Worm (Caenorhabditis elegans) whole organism, L4 larva: ENCODE data around the gene ttr-18.

Source experiments
- D1046.2 ChIP-seq: fragments of 200-800 bp; sonication (Bioruptor generic); IDR thresholded peaks from 2 replicates; pipeline ENCODE4 v1.3.6; 2022; ENCODE audit warnings: missing genetic modification characterization, missing compliant biosample characterization
- F44E2.7 ChIP-seq: fragments of 200-800 bp; sonication (Bioruptor generic); IDR thresholded peaks from 2 replicates; pipeline ENCODE4 v2.1.2; 2022; ENCODE audit warnings: missing genetic modification characterization, missing compliant biosample characterization
- T20F7.1 ChIP-seq: fragments of 200-800 bp; sonication (Bioruptor generic); optimal IDR thresholded peaks from 2 replicates; lab custom pipeline; 2018; ENCODE audit warnings: mild to moderate bottlenecking, missing genetic modification characterization, missing compliant biosample characterization
- Y48G9A.11 ChIP-seq: fragments of 200-800 bp; sonication (Bioruptor generic); IDR thresholded peaks from 2 replicates; pipeline ENCODE4 v1.3.6; 2022; ENCODE audit warnings: missing genetic modification reagents, missing genetic modification characterization, missing compliant biosample characterization
- aha-1 ChIP-seq: fragments of 150-350 bp; peaks from one replicate; lab custom pipeline; 2014; ENCODE audit warnings: missing biosample characterization, missing genetic modification characterization
- aly-2 ChIP-seq: sonication (generic microtip); optimal IDR thresholded peaks from 2 replicates; lab custom pipeline; 2018; ENCODE audit warnings: missing biosample characterization, missing genetic modification characterization
- ceh-28 ChIP-seq: fragments of 150-350 bp; optimal IDR thresholded peaks from 2 replicates; lab custom pipeline; 2014; ENCODE audit warnings: missing biosample characterization, missing genetic modification reagents, missing genetic modification characterization
- ceh-32 ChIP-seq: sonication (generic microtip); optimal IDR thresholded peaks from 2 replicates; lab custom pipeline; 2016; ENCODE audit warnings: mild to moderate bottlenecking, missing genetic modification characterization, missing compliant biosample characterization; ENCODE audit not compliant: poor library complexity
- ceh-44 ChIP-seq: fragments of 200-800 bp; sonication (Bioruptor generic); IDR thresholded peaks from 2 replicates; pipeline ENCODE4 v1.3.6; 2022; ENCODE audit warnings: missing genetic modification reagents, missing genetic modification characterization, missing compliant biosample characterization
- ceh-82 ChIP-seq: sonication (generic microtip); optimal IDR thresholded peaks from 2 replicates; lab custom pipeline; 2017; ENCODE audit warnings: missing biosample characterization, missing genetic modification characterization
- daf-19 ChIP-seq: fragments of 200-800 bp; sonication (Bioruptor generic); conservative IDR thresholded peaks from 2 replicates; pipeline ENCODE4 v1.3.6; 2022; ENCODE audit warnings: missing genetic modification characterization, missing compliant biosample characterization
- dmd-6 ChIP-seq: fragments of 200-800 bp; sonication (Bioruptor generic); IDR thresholded peaks from 2 replicates; pipeline ENCODE4 v1.3.6; 2022; ENCODE audit warnings: missing genetic modification reagents, missing genetic modification characterization, missing compliant biosample characterization
- dmd-8 ChIP-seq: fragments of 200-800 bp; sonication (Bioruptor generic); IDR thresholded peaks from 2 replicates; pipeline ENCODE4 v1.3.6; 2022; ENCODE audit warnings: missing genetic modification characterization, missing compliant biosample characterization
- dmd-9 ChIP-seq: fragments of 200-800 bp; sonication (Bioruptor generic); IDR thresholded peaks from 2 replicates; pipeline ENCODE4 v1.3.6; 2022; ENCODE audit warnings: missing genetic modification reagents, missing genetic modification characterization, missing compliant biosample characterization
- duxl-1 ChIP-seq: sonication (generic microtip); optimal IDR thresholded peaks from 2 replicates; lab custom pipeline; 2016; ENCODE audit warnings: mild to moderate bottlenecking, missing genetic modification characterization, moderate library complexity, missing compliant biosample characterization; ENCODE audit not compliant: poor library complexity
- dve-1 ChIP-seq: sonication (generic microtip); optimal IDR thresholded peaks from 2 replicates; lab custom pipeline; 2017; ENCODE audit warnings: antibody characterized with exemption, mild to moderate bottlenecking, missing genetic modification characterization, missing compliant biosample characterization; ENCODE audit not compliant: insufficient read depth
- fkh-10 ChIP-seq: fragments of 150-350 bp; optimal IDR thresholded peaks from 2 replicates; lab custom pipeline; 2014; ENCODE audit warnings: missing biosample characterization, missing genetic modification reagents, missing genetic modification characterization
- fos-1 ChIP-seq: fragments of 150-350 bp; optimal IDR thresholded peaks from 2 replicates; lab custom pipeline; 2014; ENCODE audit warnings: missing biosample characterization, missing genetic modification characterization
- hlh-11 ChIP-seq: fragments of 200-800 bp; sonication (Bioruptor generic); optimal IDR thresholded peaks from 2 replicates; lab custom pipeline; 2018; ENCODE audit warnings: mild to moderate bottlenecking, missing genetic modification characterization, missing compliant biosample characterization
- hlh-30 ChIP-seq: sonication (generic microtip); optimal IDR thresholded peaks from 2 replicates; lab custom pipeline; 2017; ENCODE audit warnings: antibody characterized with exemption, mild to moderate bottlenecking, missing genetic modification characterization, missing compliant biosample characterization; ENCODE audit not compliant: insufficient read depth
- hmg-1.1 ChIP-seq: fragments of 200-800 bp; sonication (Bioruptor generic); IDR thresholded peaks from 2 replicates; pipeline ENCODE4 v1.3.6; 2022; ENCODE audit warnings: missing genetic modification reagents, missing genetic modification characterization, missing compliant biosample characterization
- lin-1 ChIP-seq: fragments of 200-800 bp; sonication (Bioruptor generic); IDR thresholded peaks from 2 replicates; pipeline ENCODE4 v1.3.6; 2022; ENCODE audit warnings: missing genetic modification reagents, missing genetic modification characterization, missing compliant biosample characterization
- lin-29 ChIP-seq: fragments of 200-800 bp; sonication (Bioruptor generic); IDR thresholded peaks from 2 replicates; pipeline ENCODE4 v1.3.6; 2022; ENCODE audit warnings: missing genetic modification reagents, missing genetic modification characterization, missing compliant biosample characterization
- lin-38 ChIP-seq: fragments of 200-800 bp; sonication (Bioruptor generic); IDR thresholded peaks from 2 replicates; pipeline ENCODE4 v1.3.6; 2022; ENCODE audit warnings: missing genetic modification reagents, missing genetic modification characterization, missing compliant biosample characterization
- lir-3 ChIP-seq: sonication (generic microtip); optimal IDR thresholded peaks from 2 replicates; lab custom pipeline; 2016; ENCODE audit warnings: mild to moderate bottlenecking, missing genetic modification characterization, missing compliant biosample characterization
- lsy-2 ChIP-seq, 2 experiments: fragments of 150-350 bp in 1 of 2; sonication (generic microtip) in 1 of 2; optimal IDR thresholded peaks; 2 replicates each; lab custom pipeline; 2014 to 2017; ENCODE audit warnings: missing biosample characterization in 2 of 2, missing genetic modification characterization in 2 of 2
- mdt-29 ChIP-seq: fragments of 200-800 bp; sonication (Bioruptor generic); IDR thresholded peaks from 2 replicates; pipeline ENCODE4 v1.3.6; 2022; ENCODE audit warnings: missing genetic modification reagents, missing genetic modification characterization, missing compliant biosample characterization
- mep-1 ChIP-seq: fragments of 150-350 bp; sonication (generic microtip); optimal IDR thresholded peaks from 3 replicates; lab custom pipeline; 2014; ENCODE audit warnings: missing biosample characterization, missing genetic modification characterization
- mes-2 ChIP-seq: sonication (generic microtip); optimal IDR thresholded peaks from 2 replicates; lab custom pipeline; 2016; ENCODE audit warnings: missing genotype, mild to moderate bottlenecking, missing genetic modification characterization, missing compliant biosample characterization; ENCODE audit not compliant: poor library complexity, severe bottlenecking
- mxl-2 ChIP-seq: fragments of 200-800 bp; sonication (Bioruptor generic); conservative IDR thresholded peaks from 2 replicates; pipeline ENCODE4 v1.3.6; 2022; ENCODE audit warnings: missing genetic modification reagents, missing genetic modification characterization, missing compliant biosample characterization
- nhr-10 ChIP-seq: fragments of 150-350 bp; optimal IDR thresholded peaks from 2 replicates; lab custom pipeline; 2014; ENCODE audit warnings: missing biosample characterization, missing genetic modification characterization
- nhr-102 ChIP-seq: sonication (generic microtip); optimal IDR thresholded peaks from 2 replicates; lab custom pipeline; 2016; ENCODE audit warnings: mild to moderate bottlenecking, missing genetic modification characterization, moderate library complexity, missing compliant biosample characterization
- nhr-42 ChIP-seq: fragments of 200-800 bp; sonication (Bioruptor generic); IDR thresholded peaks from 2 replicates; pipeline ENCODE4 v1.3.6; 2022; ENCODE audit warnings: missing genetic modification characterization, missing compliant biosample characterization
- nhr-77 ChIP-seq: fragments of 150-350 bp; optimal IDR thresholded peaks from 2 replicates; lab custom pipeline; 2014; ENCODE audit warnings: missing biosample characterization, missing genetic modification characterization
- sdz-12 ChIP-seq: fragments of 200-800 bp; sonication (Bioruptor generic); optimal IDR thresholded peaks from 2 replicates; lab custom pipeline; 2018; ENCODE audit warnings: mild to moderate bottlenecking, missing genetic modification characterization, missing compliant biosample characterization
- set-16 ChIP-seq: fragments of 200-800 bp; sonication (Bioruptor generic); IDR thresholded peaks from 2 replicates; pipeline ENCODE4 v1.3.6; 2022; ENCODE audit warnings: missing genetic modification reagents, missing genetic modification characterization, missing compliant biosample characterization
- snpc-4 ChIP-seq: fragments of 150-350 bp; optimal IDR thresholded peaks from 2 replicates; lab custom pipeline; 2014; ENCODE audit warnings: missing biosample characterization, missing genetic modification characterization
- unc-130 ChIP-seq: sonication (generic microtip); optimal IDR thresholded peaks from 2 replicates; lab custom pipeline; 2016; ENCODE audit warnings: missing genetic modification reagents, missing genetic modification characterization, missing compliant biosample characterization
- unc-62 ChIP-seq, 3 experiments: fragments of 150-350 bp in 1 of 3; sonication (generic microtip); optimal IDR thresholded peaks in 2 of 3; peaks in 1 of 3; 1 replicate in 1 of 3; 2 replicates in 2 of 3; lab custom pipeline; 2014 to 2017; ENCODE audit warnings: missing biosample characterization in 3 of 3, missing genetic modification characterization in 3 of 3, missing genetic modification reagents in 3 of 3, missing genotype in 1 of 3
- zfp-2 ChIP-seq: sonication (generic microtip); optimal IDR thresholded peaks from 2 replicates; lab custom pipeline; 2016; ENCODE audit warnings: mild to moderate bottlenecking, missing genetic modification characterization, missing compliant biosample characterization
- zfp-3 ChIP-seq: fragments of 200-800 bp; sonication (Bioruptor generic); conservative IDR thresholded peaks from 2 replicates; pipeline ENCODE4 v1.3.6; 2022; ENCODE audit warnings: missing genetic modification reagents, missing genetic modification characterization, missing compliant biosample characterization
- zip-11 ChIP-seq: fragments of 200-800 bp; sonication (Bioruptor generic); IDR thresholded peaks from 2 replicates; pipeline ENCODE4 v1.3.6; 2022; ENCODE audit warnings: missing genetic modification characterization, missing compliant biosample characterization
- ztf-11 ChIP-seq: fragments of 150-350 bp; optimal IDR thresholded peaks from 2 replicates; lab custom pipeline; 2014; ENCODE audit warnings: missing biosample characterization, missing genetic modification characterization

Gene ttr-18

DNA sequence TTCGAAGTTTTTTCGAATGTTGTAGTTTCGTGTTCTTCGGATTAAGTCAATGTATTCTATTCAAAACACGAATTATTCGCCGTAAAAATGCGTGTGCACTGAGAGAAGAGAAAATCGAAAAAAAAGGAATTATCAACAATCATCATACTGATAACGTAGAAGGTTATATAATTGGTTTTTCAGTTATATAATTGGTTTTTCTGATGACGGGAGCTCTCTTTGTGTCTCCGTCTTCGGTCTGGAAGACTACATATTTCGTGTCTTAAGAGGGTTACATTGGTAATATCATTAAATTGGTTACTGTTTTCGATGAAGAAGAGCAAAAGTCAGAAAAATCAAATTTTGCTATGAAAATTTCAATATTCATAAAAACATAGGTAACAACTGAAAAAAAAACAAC, 26.7 kb downstream of the ttr-18 start (continued):
- no peak for TF ChIP-seq lin-1 (GFP tag; lab: Robert Waterston, UW)
- TF ChIP-seq unc-62 (GFP tag; optimal IDR thresholded peaks at IDR 0.05 in 1 of 2; lab: Kevin White, UChicago): no peak
- no peak for TF ChIP-seq unc-62 (tag; optimal IDR thresholded peaks at IDR 0.05; lab: Kevin White, UChicago)
- TF ChIP-seq fos-1 (tag; lab: Kevin White, UChicago): no peak
- TF ChIP-seq T20F7.1 (GFP tag; lab: Kevin White, UChicago): no peak
- no peak for TF ChIP-seq aly-2 (tag; lab: Kevin White, UChicago)

DNA sequence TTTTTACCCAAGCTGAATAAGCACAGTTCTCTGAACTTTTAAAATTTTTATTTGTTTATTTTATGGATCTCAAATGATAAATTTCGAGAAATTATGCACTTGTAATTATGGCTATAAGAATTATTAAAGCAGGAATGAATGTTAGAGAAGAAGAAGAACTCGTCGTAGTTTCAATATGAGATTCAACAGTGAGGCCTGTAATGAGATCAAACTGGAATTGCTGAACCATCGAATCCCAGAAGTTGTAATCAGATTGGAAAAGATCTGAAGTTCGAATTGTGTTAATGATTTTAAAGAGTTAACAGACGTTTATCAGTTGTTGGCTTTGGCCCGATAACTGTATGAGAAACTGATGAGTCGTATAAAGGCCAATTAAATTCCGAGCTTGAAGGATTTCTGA, 30.8 kb downstream of the ttr-18 start:
- peak; percentile 30 for TF ChIP-seq lin-38 (GFP tag; lab: Robert Waterston, UW)
- peak; percentile 5 for TF ChIP-seq mep-1
- no peak for TF ChIP-seq lsy-2 (tag; optimal IDR thresholded peaks at IDR 0.05; lab: Kevin White, UChicago)
- TF ChIP-seq mes-2 (tag; lab: Kevin White, UChicago): peak; percentile 25
- TF ChIP-seq, all 104 proteins: peak for 3

DNA sequence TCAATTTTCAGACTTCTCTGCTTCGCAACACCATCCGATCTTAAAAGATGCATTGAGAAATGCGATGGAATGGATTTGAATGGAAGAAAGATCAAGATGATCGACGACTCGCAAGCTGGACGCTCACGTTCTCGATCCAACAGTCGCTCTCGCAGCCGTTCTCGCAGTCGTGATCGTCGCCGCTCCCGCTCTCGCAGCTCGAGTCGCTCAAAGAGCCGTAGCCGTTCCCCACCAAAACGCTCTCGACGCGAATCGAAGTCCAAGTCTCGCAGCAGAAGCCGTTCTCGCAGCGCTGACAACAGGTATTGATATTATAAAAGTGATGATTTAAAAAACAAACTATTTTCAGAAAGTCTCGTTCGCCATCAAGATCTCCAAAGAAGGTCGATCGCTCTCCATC, 31.4 kb downstream of the ttr-18 start:
- TF ChIP-seq set-16 (GFP tag; lab: Robert Waterston, UW) (peak; percentile 89), aha-1 (tag; lab: Kevin White, UChicago) (peak; percentile 13), dmd-9 (GFP tag; lab: Robert Waterston, UW) (no peak)

DNA sequence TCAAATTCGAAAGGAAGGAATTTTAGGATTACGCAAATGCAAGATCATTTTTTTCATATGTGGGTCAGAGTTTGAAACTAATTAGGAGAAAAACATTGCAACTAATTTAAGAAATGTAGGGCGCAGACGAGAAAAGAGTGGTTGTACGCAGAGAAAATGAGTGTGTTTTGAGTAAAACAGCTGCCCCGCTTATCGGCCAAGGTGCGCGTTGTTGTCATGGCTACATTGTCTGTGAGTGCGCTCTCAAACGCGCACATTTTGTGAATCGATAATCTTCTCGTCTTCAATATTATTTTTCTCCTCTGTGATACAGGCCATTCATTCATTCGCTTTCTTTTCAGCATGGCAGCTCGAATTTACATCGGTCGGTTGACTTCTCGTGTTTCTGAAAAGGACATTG, 32.9 kb downstream of the ttr-18 start:
- TF ChIP-seq dmd-6 (GFP tag; lab: Robert Waterston, UW): peak; percentile 13; the same call in 1 of the 2 replicates
- no peak for TF ChIP-seq ceh-28 (tag; lab: Kevin White, UChicago)
- TF ChIP-seq mxl-2 (GFP tag; lab: Robert Waterston, UW): no peak
- TF ChIP-seq hmg-1.1 (GFP tag; lab: Robert Waterston, UW): 0 out of 2 replicates have a peak, but pooled peaks have one; percentile 10

DNA sequence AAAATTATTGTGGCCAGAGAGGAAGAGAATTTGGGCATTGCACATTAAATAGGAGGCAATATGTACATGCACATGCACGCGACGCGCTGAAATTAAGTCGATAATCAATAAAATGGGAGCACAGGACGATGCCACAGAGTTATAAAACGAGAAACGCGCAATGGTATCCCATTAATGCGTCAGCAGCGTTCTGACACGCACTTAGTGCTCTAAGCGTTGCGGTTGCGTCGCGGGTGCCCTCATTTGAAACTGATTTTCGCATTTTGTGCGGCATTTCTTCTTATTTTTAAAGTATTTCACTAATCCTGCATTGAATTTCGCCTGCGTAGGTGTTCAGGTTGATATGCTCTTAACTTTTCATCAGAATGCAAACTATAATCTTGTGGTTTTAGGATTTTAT, 33.5 kb downstream of the ttr-18 start, which contains the start of gene rsp-1:
rsp-1 (plus strand) TSS at position 338 of the 400 bp plus-strand sequence.
- TF ChIP-seq zfp-2 (tag; lab: Kevin White, UChicago) (peak; percentile 54), zfp-3 (peak; percentile 79; the same call in 1 of the 2 replicates), ceh-44 (GFP tag; lab: Robert Waterston, UW) (peak; percentile 62; the same call in 1 of the 2 replicates), fkh-10 (peak; percentile 60), Y48G9A.11 (GFP tag; lab: Robert Waterston, UW) (no peak), unc-130 (GFP tag; lab: Kevin White, UChicago) (peak; percentile 44), nhr-77 (tag; lab: Kevin White, UChicago) (peak; percentile 92), duxl-1 (peak; percentile 85), dve-1 (tag; lab: Kevin White, UChicago) (peak; percentile 97), dmd-9 (GFP tag; lab: Robert Waterston, UW) (peak; percentile 83), ceh-32 (tag; lab: Kevin White, UChicago) (no peak), zip-11 (GFP tag; lab: Robert Waterston, UW) (no peak), D1046.2 (no peak), daf-19 (GFP tag; lab: Robert Waterston, UW) (peak; percentile 81), snpc-4 (tag; lab: Kevin White, UChicago) (no peak), dmd-8 (GFP tag; lab: Robert Waterston, UW) (no peak), ceh-82 (no peak), nhr-102 (tag; lab: Kevin White, UChicago) (peak; percentile 87), lin-29 (GFP tag; lab: Robert Waterston, UW) (peak; percentile 64; the same call in 1 of the 2 replicates), hlh-11 (tag; lab: Kevin White, UChicago) (peak; percentile 91), fos-1 (tag; lab: Kevin White, UChicago) (no peak), aha-1 (tag; lab: Kevin White, UChicago) (peak; percentile 96), F44E2.7 (0 out of 2 replicates have a peak, but pooled peaks have one; percentile 49), nhr-42 (peak; percentile 89), sdz-12 (no peak), mdt-29 (GFP tag; lab: Robert Waterston, UW) (0 out of 2 replicates have a peak, but pooled peaks have one; percentile 11), ztf-11 (tag; lab: Kevin White, UChicago) (no peak), hlh-30 (tag; lab: Kevin White, UChicago) (peak; percentile 85), lir-3 (tag; lab: Kevin White, UChicago) (no peak), nhr-10 (tag; lab: Kevin White, UChicago) (no peak)
